Worm (Caenorhabditis elegans): Measurements from ENCODE around the gene F41H10.1.

- TF ChIP-seq skn-1 (tag; optimal IDR thresholded peaks at IDR 0.05), result no peak
- no peak for TF ChIP-seq ama-1 (optimal IDR thresholded peaks at IDR 0.05)
- no peak for TF ChIP-seq lin-15B (tag; optimal IDR thresholded peaks at IDR 0.05)
- no peak for TF ChIP-seq unc-30 (tag; optimal IDR thresholded peaks at IDR 0.05)
- TF ChIP-seq hlh-17 (GFP tag; optimal IDR thresholded peaks at IDR 0.05; ENCODE audit: borderline replicate concordance), result no peak
- TF ChIP-seq swsn-7 (tag; optimal IDR thresholded peaks at IDR 0.05), result no peak
- no peak for TF ChIP-seq zag-1 (tag; optimal IDR thresholded peaks at IDR 0.05)
These were observed 5.9 kb downstream of the F41H10.1 start, which contains the start of gene elo-6 for ce11 chrIV:5388477-5389065.
